Fruit fly (Drosophila melanogaster): ENCODE results near the gene PCNA2.

The PCNA2 gene

dm6 chr2L:19583926-19584392 lies at the start of gene PCNA2, which contains the start of gene CG10366:
PCNA2 (minus strand) TSS chr2L:19583990.
CG10366 (plus strand) TSS chr2L:19584235.
- peak; percentile 76 for TF ChIP-seq noc (tag; optimal IDR thresholded peaks at IDR 0.05)

- no peak for TF ChIP-seq noc (tag; optimal IDR thresholded peaks at IDR 0.05)
These were observed 44.2 kb upstream of the PCNA2 start for dm6 chr2L:19628002-19628401.

- no peak for TF ChIP-seq noc (tag; optimal IDR thresholded peaks at IDR 0.05)
These were observed 22.5 kb upstream of the PCNA2 start, which contains the start of gene CG46244 for dm6 chr2L:19606318-19606717. CG46244 (plus strand) TSS chr2L:19606569.

dm6 chr2L:19605365-19605921 lies 21.7 kb upstream of the PCNA2 start:
- no peak for TF ChIP-seq noc (tag; optimal IDR thresholded peaks at IDR 0.05)

- TF ChIP-seq noc (tag; optimal IDR thresholded peaks at IDR 0.05): no peak
These were observed 10.3 kb upstream of the PCNA2 start for dm6 chr2L:19594102-19594501.

- no peak for TF ChIP-seq noc (tag; optimal IDR thresholded peaks at IDR 0.05)
These were observed 6.8 kb upstream of the PCNA2 start for dm6 chr2L:19590629-19591028.

- no peak for TF ChIP-seq noc (tag; optimal IDR thresholded peaks at IDR 0.05)
These were observed 5.1 kb upstream of the PCNA2 start for dm6 chr2L:19588924-19589323.

- no peak for TF ChIP-seq noc (tag; optimal IDR thresholded peaks at IDR 0.05)
These were observed 3.5 kb upstream of the PCNA2 start for dm6 chr2L:19587334-19587659.

dm6 chr2L:19586436-19587333 lies 2.9 kb upstream of the PCNA2 start, which contains the start of gene Lar:
Lar (plus strand) TSS chr2L:19586623.
- peak; percentile 24 for TF ChIP-seq noc (tag; optimal IDR thresholded peaks at IDR 0.05)

- TF ChIP-seq noc (tag; optimal IDR thresholded peaks at IDR 0.05): peak; percentile 23
These were observed 1.6 kb downstream of the PCNA2 start, which contains the start of gene Hakai for dm6 chr2L:19582185-19582584. Hakai (minus strand) TSS chr2L:19582474.

- TF ChIP-seq noc (tag; optimal IDR thresholded peaks at IDR 0.05): no peak
These were observed 3.7 kb downstream of the PCNA2 start, which contains the start of gene Pmvk for dm6 chr2L:19579995-19580578. Pmvk (minus strand) TSS chr2L:19580351.

- TF ChIP-seq noc (tag; optimal IDR thresholded peaks at IDR 0.05): peak; percentile 42
These were observed 6.5 kb downstream of the PCNA2 start, which contains the start of the genes spi and msb1l for dm6 chr2L:19577187-19577765. spi (minus strand) TSS chr2L:19577315. msb1l (plus strand) TSS chr2L:19577701.

dm6 chr2L:19576299-19576971 lies 7.4 kb downstream of the PCNA2 start:
- TF ChIP-seq noc (tag; optimal IDR thresholded peaks at IDR 0.05): no peak

dm6 chr2L:19575626-19576298 lies 8.0 kb downstream of the PCNA2 start:
- TF ChIP-seq noc (tag; optimal IDR thresholded peaks at IDR 0.05): peak; percentile 88

All from whole organism, larva.